Fruit fly (Drosophila melanogaster): ENCODE data around the gene CG32262.
A peak's percentile ranks its signal among the peaks of the same experiment; 100 is the strongest.

Gene CG32262

dm6 chr3L:3824790-3825484, 14.9 kb upstream of the CG32262 start, which contains the start of gene Rdh (continued):
- TF ChIP-seq tap (tag; optimal IDR thresholded peaks at IDR 0.05) (peak; percentile 60), CG15011 (GFP tag; optimal IDR thresholded peaks at IDR 0.05) (peak; percentile 77), gsb-n (tag; optimal IDR thresholded peaks at IDR 0.05) (peak; percentile 68), Rx (GFP tag; IDR thresholded peaks at IDR 0.05) (no peak), lov (optimal IDR thresholded peaks at IDR 0.05) (no peak), lov (GFP tag; IDR thresholded peaks at IDR 0.05) (no peak), CG11456 (GFP tag; IDR thresholded peaks at IDR 0.05) (no peak), twi (tag; optimal IDR thresholded peaks at IDR 0.05) (peak; percentile 51), Ada2b (GFP tag; IDR thresholded peaks at IDR 0.05) (peak; percentile 58), CG3726 (GFP tag; IDR thresholded peaks at IDR 0.05) (no peak), CG10979 (tag; optimal IDR thresholded peaks at IDR 0.05) (peak; percentile 85), Drgx (GFP tag; IDR thresholded peaks at IDR 0.05) (0 out of 2 replicates have a peak, but pooled peaks have one; percentile 8), Camta (GFP tag; optimal IDR thresholded peaks at IDR 0.05) (peak; percentile 4), CG10543 (GFP tag; optimal IDR thresholded peaks at IDR 0.05) (peak; percentile 88), abd-A (tag; optimal IDR thresholded peaks at IDR 0.05) (peak; percentile 82), Xrp1 (GFP tag; IDR thresholded peaks at IDR 0.05) (peak; percentile 82), Tbp (GFP tag; optimal IDR thresholded peaks at IDR 0.05) (no peak), Hmx (GFP tag; optimal IDR thresholded peaks at IDR 0.05) (no peak), B-H1 (GFP tag; IDR thresholded peaks at IDR 0.05) (peak; percentile 43; the same call in 2 of the 3 replicates), vfl (GFP tag; optimal IDR thresholded peaks at IDR 0.05) (peak; percentile 22), CG6813 (GFP tag; optimal IDR thresholded peaks at IDR 0.05) (peak; percentile 82), CG31365 (tag; optimal IDR thresholded peaks at IDR 0.05) (peak; percentile 37), stwl (tag; optimal IDR thresholded peaks at IDR 0.05) (no peak), da (GFP tag; optimal IDR thresholded peaks at IDR 0.05) (no peak), CG11695 (GFP tag; IDR thresholded peaks at IDR 0.05) (peak; percentile 75), CG4424 (GFP tag; optimal IDR thresholded peaks at IDR 0.05) (peak; percentile 69), zf30C (GFP tag; optimal IDR thresholded peaks at IDR 0.05) (peak; percentile 94), CG17568 (GFP tag; optimal IDR thresholded peaks at IDR 0.05) (peak; percentile 74), ci (GFP tag; IDR thresholded peaks at IDR 0.05) (no peak; the same call in 2 of the 3 replicates), cwo (GFP tag; optimal IDR thresholded peaks at IDR 0.05) (peak; percentile 82), NfI (GFP tag; optimal IDR thresholded peaks at IDR 0.05) (peak; percentile 80), sr (GFP tag; IDR thresholded peaks at IDR 0.05) (no peak), CG7372 (GFP tag; IDR thresholded peaks at IDR 0.05) (0 out of 2 replicates have a peak, but pooled peaks have one; percentile 20), CG17186 (GFP tag; optimal IDR thresholded peaks at IDR 0.05) (no peak), B-H2 (GFP tag; optimal IDR thresholded peaks at IDR 0.05) (peak; percentile 81), CG4707 (GFP tag; optimal IDR thresholded peaks at IDR 0.05) (peak; percentile 38), Hey (tag; optimal IDR thresholded peaks at IDR 0.05) (no peak), gcm2 (GFP tag; optimal IDR thresholded peaks at IDR 0.05) (no peak), CG7271 (tag; optimal IDR thresholded peaks at IDR 0.05) (no peak), bigmax (GFP tag; optimal IDR thresholded peaks at IDR 0.05) (no peak), Poxn (GFP tag; IDR thresholded peaks at IDR 0.05) (peak; percentile 30; the same call in 1 of the 2 replicates), CG13424 (tag; optimal IDR thresholded peaks at IDR 0.05) (peak; percentile 86), CG34376 (GFP tag; optimal IDR thresholded peaks at IDR 0.05) (peak; percentile 80), hbn (GFP tag; IDR thresholded peaks at IDR 0.05; ENCODE audit: partially characterized antibody) (no peak), Oaz (GFP tag; IDR thresholded peaks at IDR 0.05) (peak; percentile 31; the same call in 1 of the 2 replicates), tup (GFP tag; optimal IDR thresholded peaks at IDR 0.05) (peak; percentile 41), Atf6 (GFP tag; IDR thresholded peaks at IDR 0.05) (peak; percentile 87), CG3281 (GFP tag; optimal IDR thresholded peaks at IDR 0.05) (peak; percentile 87), Ptx1 (GFP tag; IDR thresholded peaks at IDR 0.05) (peak; percentile 77), BEAF-32 (GFP tag; optimal IDR thresholded peaks at IDR 0.05) (no peak)
